Worm (Caenorhabditis elegans) whole organism, young adult: Measurements from ENCODE around the gene grl-9.

ENCODE experiments used
- B0019.2 ChIP-seq: fragments of 200-800 bp; sonication (Bioruptor generic); conservative IDR thresholded peaks from 2 replicates; pipeline ENCODE4 v1.3.6; 2022; ENCODE audit warnings: missing genetic modification reagents, missing genetic modification characterization, missing compliant biosample characterization
- C17E4.6 ChIP-seq: fragments of 200-800 bp; sonication (Bioruptor generic); IDR thresholded peaks from 2 replicates; pipeline ENCODE4 v1.3.6; 2022; ENCODE audit warnings: missing genetic modification reagents, missing genetic modification characterization, missing compliant biosample characterization
- F22D6.2 ChIP-seq: sonication (generic microtip); optimal IDR thresholded peaks from 2 replicates; lab custom pipeline; 2016; ENCODE audit warnings: mild to moderate bottlenecking, missing genetic modification characterization, missing compliant biosample characterization
- F23B12.7 ChIP-seq: sonication (generic microtip); optimal IDR thresholded peaks from 2 replicates; lab custom pipeline; 2017; ENCODE audit warnings: missing genetic modification characterization, mild to moderate bottlenecking, missing compliant biosample characterization, antibody characterized with exemption, moderate library complexity; ENCODE audit not compliant: insufficient read depth
- F52B5.7 ChIP-seq: sonication (generic microtip); optimal IDR thresholded peaks from 2 replicates; lab custom pipeline; 2016; ENCODE audit warnings: mild to moderate bottlenecking, missing genetic modification characterization, missing compliant biosample characterization
- F55B11.4 ChIP-seq: sonication (generic microtip); optimal IDR thresholded peaks from 2 replicates; lab custom pipeline; 2016; ENCODE audit warnings: missing compliant biosample characterization, missing genetic modification characterization, borderline replicate concordance; ENCODE audit not compliant: insufficient read depth
- F57C9.4 ChIP-seq: sonication (generic microtip); optimal IDR thresholded peaks from 2 replicates; lab custom pipeline; 2017; ENCODE audit warnings: mild to moderate bottlenecking, missing genetic modification characterization, missing compliant biosample characterization
- T26A5.8 ChIP-seq: sonication (generic microtip); optimal IDR thresholded peaks from 2 replicates; lab custom pipeline; 2016; ENCODE audit warnings: missing genetic modification characterization, missing compliant biosample characterization
- Y56A3A.18 ChIP-seq: fragments of 200-800 bp; sonication (Bioruptor generic); IDR thresholded peaks from 2 replicates; pipeline ENCODE4 v1.3.6; 2022; ENCODE audit warnings: missing genetic modification reagents, missing genetic modification characterization, missing compliant biosample characterization
- Y95B8A.8 ChIP-seq: fragments of 200-800 bp; sonication (Bioruptor generic); IDR thresholded peaks from 2 replicates; pipeline ENCODE4 v1.3.6; 2022; ENCODE audit warnings: missing genetic modification reagents, missing genetic modification characterization, missing compliant biosample characterization
- ama-1 ChIP-seq, 3 experiments: fragments of 150-350 bp in 1 of 3; sonication (generic microtip) in 2 of 3; optimal IDR thresholded peaks; 2 replicates each; lab custom pipeline; 2014 to 2018; ENCODE audit warnings: missing biosample characterization in 2 of 3, missing genetic modification characterization in 2 of 3, missing genetic modification reagents in 2 of 3
- aptf-3 ChIP-seq: fragments of 200-800 bp; sonication (Bioruptor generic); IDR thresholded peaks from 2 replicates; pipeline ENCODE4 v1.3.6; 2022; ENCODE audit warnings: missing genetic modification characterization, missing compliant biosample characterization
- atf-7 ChIP-seq: sonication (generic microtip); optimal IDR thresholded peaks from 2 replicates; lab custom pipeline; 2017; ENCODE audit warnings: mild to moderate bottlenecking, missing genetic modification characterization, missing compliant biosample characterization
- ceh-79 ChIP-seq: sonication (generic microtip); optimal IDR thresholded peaks from 2 replicates; lab custom pipeline; 2017; ENCODE audit warnings: mild to moderate bottlenecking, missing genetic modification characterization, missing compliant biosample characterization
- ceh-91 ChIP-seq: fragments of 200-800 bp; sonication (Bioruptor generic); IDR thresholded peaks from 2 replicates; pipeline ENCODE4 v1.3.6; 2022; ENCODE audit warnings: missing genetic modification reagents, missing genetic modification characterization, missing compliant biosample characterization
- die-1 ChIP-seq: sonication (generic microtip); optimal IDR thresholded peaks from 2 replicates; lab custom pipeline; 2016; ENCODE audit warnings: missing genotype, mild to moderate bottlenecking, missing genetic modification characterization, missing compliant biosample characterization
- dpff-1 ChIP-seq: sonication (generic microtip); optimal IDR thresholded peaks from 2 replicates; lab custom pipeline; 2017; ENCODE audit warnings: mild to moderate bottlenecking, missing genetic modification characterization, missing compliant biosample characterization
- egrh-3 ChIP-seq: fragments of 200-800 bp; sonication (Bioruptor generic); IDR thresholded peaks from 2 replicates; pipeline ENCODE4 v1.3.6; 2022; ENCODE audit warnings: missing genetic modification reagents, missing genetic modification characterization, missing compliant biosample characterization
- ekl-4 ChIP-seq: fragments of 200-800 bp; sonication (Bioruptor generic); IDR thresholded peaks from 2 replicates; pipeline ENCODE4 v1.3.6; 2022; ENCODE audit warnings: missing genetic modification reagents, missing genetic modification characterization, missing compliant biosample characterization
- ets-4 ChIP-seq: fragments of 200-800 bp; sonication (Bioruptor generic); optimal IDR thresholded peaks from 2 replicates; lab custom pipeline; 2018; ENCODE audit warnings: mild to moderate bottlenecking, missing genetic modification characterization, missing compliant biosample characterization
- fkh-3 ChIP-seq: sonication (generic microtip); optimal IDR thresholded peaks from 2 replicates; lab custom pipeline; 2016; ENCODE audit warnings: mild to moderate bottlenecking, missing genetic modification characterization, missing compliant biosample characterization
- hmg-1.2 ChIP-seq: fragments of 200-800 bp; sonication (Bioruptor generic); IDR thresholded peaks from 2 replicates; pipeline ENCODE4 v1.3.6; 2022; ENCODE audit warnings: missing genetic modification reagents, missing genetic modification characterization, missing compliant biosample characterization
- hrde-1 ChIP-seq: sonication (generic microtip); optimal IDR thresholded peaks from 2 replicates; lab custom pipeline; 2016; ENCODE audit warnings: missing genetic modification characterization, mild to moderate bottlenecking, missing compliant biosample characterization, moderate library complexity, missing genotype, missing genetic modification reagents, borderline replicate concordance
- let-607 ChIP-seq, 2 experiments: fragments of 200-800 bp in 1 of 2; sonication (Bioruptor generic) in 1 of 2; sonication (generic microtip) in 1 of 2; optimal IDR thresholded peaks; 2 replicates each; lab custom pipeline; 2016 to 2018; ENCODE audit warnings: mild to moderate bottlenecking in 2 of 2, missing compliant biosample characterization in 2 of 2, missing genetic modification characterization in 2 of 2, moderate library complexity in 2 of 2, missing genotype in 1 of 2
- lin-35 ChIP-seq, 3 experiments: fragments of 150-350 bp in 2 of 3; sonication (generic microtip) in 1 of 3; optimal IDR thresholded peaks; 2 replicates each; lab custom pipeline; 2014 to 2018; ENCODE audit warnings: missing biosample characterization in 3 of 3, missing genetic modification characterization in 3 of 3, missing genetic modification reagents in 3 of 3
- lin-40 ChIP-seq: sonication (generic microtip); optimal IDR thresholded peaks from 2 replicates; lab custom pipeline; 2016; ENCODE audit warnings: missing genetic modification characterization, mild to moderate bottlenecking, missing compliant biosample characterization, missing genotype, missing genetic modification reagents
- lir-1 ChIP-seq: fragments of 200-800 bp; sonication (Bioruptor generic); conservative IDR thresholded peaks from 2 replicates; pipeline ENCODE4 v1.3.6; 2022; ENCODE audit warnings: missing genetic modification reagents, missing genetic modification characterization, missing compliant biosample characterization
- lsy-27 ChIP-seq: sonication (generic microtip); optimal IDR thresholded peaks from 2 replicates; lab custom pipeline; 2017; ENCODE audit warnings: missing genetic modification characterization, mild to moderate bottlenecking, missing compliant biosample characterization, antibody characterized with exemption, missing genotype, borderline replicate concordance; ENCODE audit not compliant: insufficient read depth
- madf-3 ChIP-seq: fragments of 200-800 bp; sonication (Bioruptor generic); IDR thresholded peaks from 2 replicates; pipeline ENCODE4 v1.3.6; 2022; ENCODE audit warnings: missing genetic modification reagents, missing genetic modification characterization, missing compliant biosample characterization
- mcd-1 ChIP-seq: fragments of 200-800 bp; sonication (Bioruptor generic); IDR thresholded peaks from 2 replicates; pipeline ENCODE4 v1.3.6; 2022; ENCODE audit warnings: missing genetic modification reagents, missing genetic modification characterization, missing compliant biosample characterization
- mxl-1 ChIP-seq: sonication (generic microtip); optimal IDR thresholded peaks from 2 replicates; lab custom pipeline; 2016; ENCODE audit warnings: missing genetic modification characterization, missing compliant biosample characterization
- nhr-179 ChIP-seq: sonication (generic microtip); optimal IDR thresholded peaks from 2 replicates; lab custom pipeline; 2016; ENCODE audit warnings: mild to moderate bottlenecking, missing genetic modification characterization, missing compliant biosample characterization
- nhr-80 ChIP-seq: sonication (generic microtip); optimal IDR thresholded peaks from 2 replicates; lab custom pipeline; 2016; ENCODE audit warnings: missing genetic modification characterization, missing compliant biosample characterization
- nhr-90 ChIP-seq: sonication (generic microtip); optimal IDR thresholded peaks from 2 replicates; lab custom pipeline; 2016; ENCODE audit warnings: missing genotype, mild to moderate bottlenecking, missing genetic modification characterization, missing compliant biosample characterization
- rec-8 ChIP-seq, 2 experiments: sonication (generic microtip); optimal IDR thresholded peaks; 2 replicates each; lab custom pipeline; 2016; ENCODE audit warnings: mild to moderate bottlenecking in 2 of 2, missing genetic modification characterization in 2 of 2, missing genetic modification reagents in 2 of 2, missing genotype in 2 of 2, missing biosample characterization in 1 of 2, missing compliant biosample characterization in 1 of 2, moderate library complexity in 1 of 2
- repo-1 ChIP-seq: sonication (generic microtip); optimal IDR thresholded peaks from 2 replicates; lab custom pipeline; 2017; ENCODE audit warnings: mild to moderate bottlenecking, missing genetic modification characterization, missing compliant biosample characterization
- sdz-38 ChIP-seq: sonication (generic microtip); optimal IDR thresholded peaks from 2 replicates; lab custom pipeline; 2016; ENCODE audit warnings: missing genotype, missing genetic modification characterization, missing compliant biosample characterization
- sea-2 ChIP-seq: fragments of 200-800 bp; sonication (Bioruptor generic); IDR thresholded peaks from 2 replicates; pipeline ENCODE4 v1.3.6; 2022; ENCODE audit warnings: missing genetic modification characterization, missing compliant biosample characterization
- snpc-4 ChIP-seq, 5 experiments: fragments of 150-350 bp in 1 of 5; sonication (generic microtip) in 4 of 5; optimal IDR thresholded peaks; 2 replicates each; lab custom pipeline; 2014 to 2018; ENCODE audit warnings: missing genetic modification characterization in 5 of 5, missing biosample characterization in 3 of 5, antibody characterized with exemption in 2 of 5, mild to moderate bottlenecking in 2 of 5, missing compliant biosample characterization in 2 of 5, missing genotype in 2 of 5, moderate library complexity in 2 of 5, missing genetic modification reagents in 1 of 5
- somi-1 ChIP-seq: fragments of 200-800 bp; sonication (Bioruptor generic); optimal IDR thresholded peaks from 2 replicates; lab custom pipeline; 2018; ENCODE audit warnings: mild to moderate bottlenecking, missing genetic modification characterization, missing compliant biosample characterization
- sptf-2 ChIP-seq: fragments of 200-800 bp; sonication (Bioruptor generic); optimal IDR thresholded peaks from 2 replicates; lab custom pipeline; 2018; ENCODE audit warnings: mild to moderate bottlenecking, missing genetic modification characterization, missing compliant biosample characterization
- tbx-9 ChIP-seq: sonication (generic microtip); optimal IDR thresholded peaks from 2 replicates; lab custom pipeline; 2016; ENCODE audit warnings: borderline replicate concordance, missing genetic modification characterization, inconsistent platforms, missing compliant biosample characterization
- tlf-1 ChIP-seq: fragments of 200-800 bp; sonication (Bioruptor generic); optimal IDR thresholded peaks from 2 replicates; lab custom pipeline; 2018; ENCODE audit warnings: mild to moderate bottlenecking, missing genetic modification characterization, missing compliant biosample characterization
- unc-130 ChIP-seq: sonication (generic microtip); optimal IDR thresholded peaks from 2 replicates; lab custom pipeline; 2016; ENCODE audit warnings: missing genetic modification reagents, missing genetic modification characterization, missing compliant biosample characterization
- xnd-1 ChIP-seq: sonication (generic microtip); optimal IDR thresholded peaks from 2 replicates; lab custom pipeline; 2016; ENCODE audit warnings: missing genotype, missing genetic modification reagents, missing genetic modification characterization, missing compliant biosample characterization
- ztf-18 ChIP-seq: sonication (generic microtip); optimal IDR thresholded peaks from 2 replicates; lab custom pipeline; 2016; ENCODE audit warnings: missing genotype, mild to moderate bottlenecking, missing genetic modification characterization, missing compliant biosample characterization
- ztf-25 ChIP-seq: fragments of 200-800 bp; sonication (Bioruptor generic); IDR thresholded peaks from 2 replicates; pipeline ENCODE4 v1.3.6; 2022; ENCODE audit warnings: missing genetic modification reagents, missing genetic modification characterization, missing compliant biosample characterization

Gene grl-9

ce11 chrV:6709050-6709683, 22.3 kb downstream of the grl-9 start, which contains the start of gene dlst-1 (continued):
- peak; percentile 8 for TF ChIP-seq somi-1 (GFP tag; lab: Kevin White, UChicago)
- TF ChIP-seq ceh-91: no peak
- no peak for TF ChIP-seq lir-1 (GFP tag; lab: Robert Waterston, UW)
- TF ChIP-seq ztf-18 (tag; lab: Kevin White, UChicago): peak; percentile 17
- no peak for TF ChIP-seq ztf-25 (GFP tag; lab: Robert Waterston, UW)
- TF ChIP-seq F52B5.7 (tag; lab: Kevin White, UChicago): peak; percentile 10
- no peak for TF ChIP-seq tlf-1
- TF ChIP-seq mxl-1 (tag; lab: Kevin White, UChicago): no peak
- peak; percentile 50 for TF ChIP-seq lin-40
- TF ChIP-seq madf-3: no peak
- no peak for TF ChIP-seq lsy-27
- no peak for TF ChIP-seq sea-2 (GFP tag; lab: Robert Waterston, UW)
- TF ChIP-seq nhr-80 (tag; lab: Kevin White, UChicago): peak; percentile 12
- TF ChIP-seq dpff-1 (tag; lab: Kevin White, UChicago): no peak
- TF ChIP-seq ekl-4 (GFP tag; lab: Robert Waterston, UW): peak; percentile 17; the same call in 1 of the 2 replicates
- no peak for TF ChIP-seq F57C9.4 (tag; lab: Kevin White, UChicago)
- TF ChIP-seq let-607 (tag; optimal IDR thresholded peaks at IDR 0.05; lab: Kevin White, UChicago): no peak
- TF ChIP-seq egrh-3: no peak
- no peak for TF ChIP-seq F55B11.4 (tag; lab: Kevin White, UChicago)
- TF ChIP-seq hrde-1: no peak
- no peak for TF ChIP-seq atf-7 (tag; lab: Kevin White, UChicago)
- no peak for TF ChIP-seq C17E4.6 (GFP tag; lab: Robert Waterston, UW)
- TF ChIP-seq hmg-1.2 (GFP tag; lab: Robert Waterston, UW): 0 out of 2 replicates have a peak, but pooled peaks have one; percentile 21
- no peak for TF ChIP-seq Y56A3A.18
- no peak for TF ChIP-seq Y95B8A.8 (GFP tag; lab: Robert Waterston, UW)
- TF ChIP-seq snpc-4 (GFP tag; optimal IDR thresholded peaks at IDR 0.05; lab: Kevin White, UChicago): peak; percentile 3
- TF ChIP-seq snpc-4 (tag; optimal IDR thresholded peaks at IDR 0.05; lab: Kevin White, UChicago): peak in 2 of 4 experiments; percentile 45 to 50
- no peak for TF ChIP-seq ets-4 (GFP tag; lab: Kevin White, UChicago)
- TF ChIP-seq tbx-9 (tag; lab: Kevin White, UChicago): no peak
- TF ChIP-seq ama-1 (optimal IDR thresholded peaks at IDR 0.05; lab: Kevin White, UChicago): no peak
- TF ChIP-seq ama-1 (GFP tag; optimal IDR thresholded peaks at IDR 0.05; lab: Kevin White, UChicago): no peak
- TF ChIP-seq aptf-3 (GFP tag; lab: Robert Waterston, UW): no peak
- no peak for TF ChIP-seq nhr-90 (tag; lab: Kevin White, UChicago)
- no peak for TF ChIP-seq die-1 (tag; lab: Kevin White, UChicago)
- no peak for TF ChIP-seq ceh-79
- TF ChIP-seq rec-8 (tag; optimal IDR thresholded peaks at IDR 0.05; lab: Kevin White, UChicago): no peak
- no peak for TF ChIP-seq T26A5.8 (tag; lab: Kevin White, UChicago)
- no peak for TF ChIP-seq B0019.2 (GFP tag; lab: Robert Waterston, UW)
- no peak for TF ChIP-seq sdz-38
- TF ChIP-seq repo-1: peak; percentile 65
- TF ChIP-seq F22D6.2 (tag; lab: Kevin White, UChicago): no peak
- peak; percentile 51 for TF ChIP-seq mcd-1 (GFP tag; lab: Robert Waterston, UW)
- TF ChIP-seq nhr-179: no peak
- peak; percentile 49 for TF ChIP-seq xnd-1
- no peak for TF ChIP-seq lin-35 (GFP tag; optimal IDR thresholded peaks at IDR 0.05; lab: Kevin White, UChicago)
- no peak for TF ChIP-seq fkh-3 (tag; lab: Kevin White, UChicago)
- TF ChIP-seq F23B12.7: no peak
- no peak for TF ChIP-seq unc-130 (GFP tag; lab: Kevin White, UChicago)
- TF ChIP-seq sptf-2: peak; percentile 6
